Fruit fly (Drosophila melanogaster): ENCODE results near the gene CG43339.

dm6 chr2L:18641087-18641486, 32.0 kb downstream of the CG43339 start:
- TF ChIP-seq CG8478 (optimal IDR thresholded peaks at IDR 0.05) (no peak), CTCF (optimal IDR thresholded peaks at IDR 0.05) (no peak)

All from S2 (cell line).